Worm (Caenorhabditis elegans) whole organism, L3 larva: ENCODE results near the gene H12I19.115.

Experiments
- R02D3.7 ChIP-seq: fragments of 150-350 bp; optimal IDR thresholded peaks from 2 replicates; lab custom pipeline; 2014; ENCODE audit warnings: missing biosample characterization, missing genetic modification characterization
- ama-1 ChIP-seq: fragments of 150-350 bp; optimal IDR thresholded peaks from 2 replicates; lab custom pipeline; 2018
- ceh-16 ChIP-seq: sonication (generic microtip); optimal IDR thresholded peaks from 2 replicates; lab custom pipeline; 2017; ENCODE audit warnings: missing biosample characterization, missing genetic modification characterization
- ceh-28 ChIP-seq: fragments of 150-350 bp; optimal IDR thresholded peaks from 2 replicates; lab custom pipeline; 2014; ENCODE audit warnings: missing biosample characterization, missing genetic modification reagents, missing genetic modification characterization
- ceh-9 ChIP-seq: sonication (generic microtip); optimal IDR thresholded peaks from 2 replicates; lab custom pipeline; 2018; ENCODE audit warnings: missing biosample characterization, missing genetic modification characterization
- egl-27 ChIP-seq: sonication (generic microtip); optimal IDR thresholded peaks from 4 replicates; lab custom pipeline; 2017; ENCODE audit warnings: missing biosample characterization, missing genetic modification reagents, missing genetic modification characterization
- egl-5 ChIP-seq: fragments of 150-350 bp; optimal IDR thresholded peaks from 2 replicates; lab custom pipeline; 2017; ENCODE audit warnings: missing biosample characterization, missing genetic modification reagents, missing genetic modification characterization, inconsistent platforms
- elt-2 ChIP-seq: sonication (generic microtip); optimal IDR thresholded peaks from 2 replicates; lab custom pipeline; 2016; ENCODE audit warnings: missing genetic modification reagents, mild to moderate bottlenecking, missing genetic modification characterization, missing compliant biosample characterization
- elt-3 ChIP-seq, 3 experiments: fragments of 150-350 bp in 1 of 3; sonication (generic microtip) in 2 of 3; optimal IDR thresholded peaks; 2 replicates in 2 of 3; 4 replicates in 1 of 3; lab custom pipeline; 2014 to 2017; ENCODE audit warnings: missing biosample characterization in 3 of 3, missing genetic modification characterization in 3 of 3
- eor-1 ChIP-seq, 2 experiments: fragments of 150-350 bp; optimal IDR thresholded peaks; 2 replicates each; lab custom pipeline; 2014 to 2018; ENCODE audit warnings: missing biosample characterization in 2 of 2, missing genetic modification characterization in 2 of 2
- jun-1 ChIP-seq: fragments of 150-350 bp; optimal IDR thresholded peaks from 2 replicates; lab custom pipeline; 2014; ENCODE audit warnings: missing biosample characterization, missing genetic modification reagents, missing genetic modification characterization
- lin-15B ChIP-seq: fragments of 150-350 bp; optimal IDR thresholded peaks from 2 replicates; lab custom pipeline; 2014; ENCODE audit warnings: missing biosample characterization, missing genetic modification characterization
- lin-39 ChIP-seq: fragments of 150-350 bp; optimal IDR thresholded peaks from 2 replicates; lab custom pipeline; 2018; ENCODE audit warnings: missing biosample characterization, missing genetic modification reagents, missing genetic modification characterization
- mdl-1 ChIP-seq: fragments of 150-350 bp; optimal IDR thresholded peaks from 2 replicates; lab custom pipeline; 2014; ENCODE audit warnings: missing biosample characterization, missing genetic modification characterization
- mml-1 ChIP-seq: fragments of 150-350 bp; sonication (generic microtip); optimal IDR thresholded peaks from 3 replicates; lab custom pipeline; 2014; ENCODE audit warnings: missing biosample characterization, missing genetic modification characterization
- nfya-1 ChIP-seq: sonication (generic microtip); optimal IDR thresholded peaks from 2 replicates; lab custom pipeline; 2017; ENCODE audit warnings: missing genetic modification characterization, mild to moderate bottlenecking, missing compliant biosample characterization, antibody characterized with exemption, moderate library complexity; ENCODE audit not compliant: insufficient read depth
- nhr-23 ChIP-seq: fragments of 150-350 bp; optimal IDR thresholded peaks from 2 replicates; lab custom pipeline; 2014; ENCODE audit warnings: missing biosample characterization, missing genetic modification reagents, missing genetic modification characterization
- nhr-237 ChIP-seq: fragments of 150-350 bp; optimal IDR thresholded peaks from 2 replicates; lab custom pipeline; 2014; ENCODE audit warnings: missing biosample characterization, missing genetic modification characterization
- nhr-25 ChIP-seq: sonication (generic microtip); optimal IDR thresholded peaks from 2 replicates; lab custom pipeline; 2017; ENCODE audit warnings: missing biosample characterization, missing genetic modification characterization
- nhr-28 ChIP-seq: fragments of 150-350 bp; optimal IDR thresholded peaks from 2 replicates; lab custom pipeline; 2014; ENCODE audit warnings: missing biosample characterization, missing genetic modification characterization
- nhr-43 ChIP-seq: sonication (generic microtip); optimal IDR thresholded peaks from 2 replicates; lab custom pipeline; 2016; ENCODE audit warnings: mild to moderate bottlenecking, missing genetic modification characterization, missing compliant biosample characterization; ENCODE audit not compliant: poor library complexity, severe bottlenecking
- nhr-67 ChIP-seq: fragments of 150-350 bp; optimal IDR thresholded peaks from 2 replicates; lab custom pipeline; 2014; ENCODE audit warnings: missing biosample characterization, missing genetic modification characterization
- nhr-76 ChIP-seq: fragments of 150-350 bp; sonication (generic microtip); optimal IDR thresholded peaks from 5 replicates; lab custom pipeline; 2014; ENCODE audit warnings: missing biosample characterization, missing genetic modification characterization
- nhr-77 ChIP-seq: fragments of 150-350 bp; optimal IDR thresholded peaks from 2 replicates; lab custom pipeline; 2014; ENCODE audit warnings: missing biosample characterization, missing genetic modification characterization
- pha-4 ChIP-seq: fragments of 150-350 bp; optimal IDR thresholded peaks from 2 replicates; lab custom pipeline; 2014; ENCODE audit warnings: missing biosample characterization, missing genetic modification reagents, missing genetic modification characterization
- sea-2 ChIP-seq: fragments of 150-350 bp; sonication (generic microtip); optimal IDR thresholded peaks from 4 replicates; lab custom pipeline; 2014; ENCODE audit warnings: missing biosample characterization, missing genetic modification reagents, missing genetic modification characterization
- tbx-2 ChIP-seq: sonication (generic microtip); optimal IDR thresholded peaks from 2 replicates; lab custom pipeline; 2016; ENCODE audit warnings: mild to moderate bottlenecking, missing genetic modification characterization, missing compliant biosample characterization
- unc-39 ChIP-seq: sonication (generic microtip); optimal IDR thresholded peaks from 4 replicates; lab custom pipeline; 2017; ENCODE audit warnings: missing biosample characterization, missing genetic modification characterization
- unc-62 ChIP-seq: fragments of 150-350 bp; sonication (generic microtip); optimal IDR thresholded peaks from 4 replicates; lab custom pipeline; 2014; ENCODE audit warnings: missing biosample characterization, missing genetic modification reagents, missing genetic modification characterization
- zag-1 ChIP-seq: fragments of 150-350 bp; optimal IDR thresholded peaks from 2 replicates; lab custom pipeline; 2014; ENCODE audit warnings: missing biosample characterization, missing genetic modification characterization
- ztf-11 ChIP-seq: fragments of 150-350 bp; optimal IDR thresholded peaks from 2 replicates; lab custom pipeline; 2014; ENCODE audit warnings: missing biosample characterization, missing genetic modification characterization
- ztf-4 ChIP-seq: fragments of 150-350 bp; optimal IDR thresholded peaks from 2 replicates; lab custom pipeline; 2014; ENCODE audit warnings: missing biosample characterization, missing genetic modification characterization

The H12I19.115 gene

ce11 chrIV:14164109-14164508, 36.5 kb upstream of the H12I19.115 start:
- TF ChIP-seq nhr-23: no peak
- no peak for TF ChIP-seq nhr-76 (tag; lab: Kevin White, UChicago)

ce11 chrIV:14162772-14163171, 35.1 kb upstream of the H12I19.115 start, which contains the start of gene R05A10.7:
Gene R05A10.7, minus strand, starts transcription at chrIV:14162872.
- TF ChIP-seq ceh-28 (tag; lab: Kevin White, UChicago): no peak
- TF ChIP-seq ztf-4 (tag; lab: Kevin White, UChicago): no peak
- TF ChIP-seq tbx-2 (tag; lab: Kevin White, UChicago): no peak
- TF ChIP-seq lin-39 (tag; lab: Kevin White, UChicago): no peak
- TF ChIP-seq nfya-1 (tag; lab: Kevin White, UChicago): no peak
- no peak for TF ChIP-seq ceh-9 (tag; lab: Kevin White, UChicago)
- TF ChIP-seq unc-62: no peak
- no peak for TF ChIP-seq mml-1
- no peak for TF ChIP-seq R02D3.7 (tag; lab: Kevin White, UChicago)
- TF ChIP-seq eor-1 (tag; optimal IDR thresholded peaks at IDR 0.05; lab: Kevin White, UChicago): no peak
- no peak for TF ChIP-seq sea-2 (GFP tag; lab: Kevin White, UChicago)
- no peak for TF ChIP-seq nhr-28 (tag; lab: Kevin White, UChicago)
- TF ChIP-seq jun-1 (tag; lab: Kevin White, UChicago): no peak
- TF ChIP-seq unc-39 (tag; lab: Kevin White, UChicago): no peak
- TF ChIP-seq ama-1 (lab: Kevin White, UChicago): no peak

ce11 chrIV:14158086-14158485, 30.4 kb upstream of the H12I19.115 start, which contains the start of gene R05A10.8:
Gene R05A10.8, minus strand, starts transcription at chrIV:14158186.
- no peak for TF ChIP-seq ztf-11 (tag; lab: Kevin White, UChicago)
- no peak for TF ChIP-seq ceh-16 (tag; lab: Kevin White, UChicago)
- TF ChIP-seq egl-27 (tag; lab: Kevin White, UChicago): no peak
- TF ChIP-seq, all 47 proteins: peak for 0

- TF ChIP-seq nhr-67 (tag; lab: Kevin White, UChicago): no peak
- no peak for TF ChIP-seq elt-3 (tag; optimal IDR thresholded peaks at IDR 0.05; lab: Kevin White, UChicago)
- no peak for TF ChIP-seq nhr-237 (tag; lab: Kevin White, UChicago)
- TF ChIP-seq elt-2 (tag; lab: Kevin White, UChicago): no peak
- no peak for TF ChIP-seq nhr-77 (tag; lab: Kevin White, UChicago)
Observed at ce11 chrIV:14153261-14153660, 25.6 kb upstream of the H12I19.115 start, which contains the start of gene oac-38. Gene oac-38, minus strand, starts transcription at chrIV:14153361.

ce11 chrIV:14145594-14145993, 17.9 kb upstream of the H12I19.115 start, which contains the start of gene oac-37:
Gene oac-37, plus strand, starts transcription at chrIV:14145894.
- TF ChIP-seq tbx-2 (tag; lab: Kevin White, UChicago) (no peak), elt-2 (tag; lab: Kevin White, UChicago) (no peak), pha-4 (no peak), zag-1 (no peak), egl-5 (tag; lab: Kevin White, UChicago) (no peak), nfya-1 (tag; lab: Kevin White, UChicago) (no peak), lin-15B (no peak), R02D3.7 (tag; lab: Kevin White, UChicago) (no peak), nhr-67 (tag; lab: Kevin White, UChicago) (no peak)

- TF ChIP-seq unc-62 (no peak), lin-39 (tag; lab: Kevin White, UChicago) (no peak), egl-5 (tag; lab: Kevin White, UChicago) (no peak), mdl-1 (tag; lab: Kevin White, UChicago) (no peak), egl-27 (tag; lab: Kevin White, UChicago) (no peak), elt-2 (tag; lab: Kevin White, UChicago) (no peak), nhr-43 (tag; lab: Kevin White, UChicago) (no peak), nhr-25 (no peak), jun-1 (tag; lab: Kevin White, UChicago) (no peak), tbx-2 (tag; lab: Kevin White, UChicago) (no peak), ceh-16 (tag; lab: Kevin White, UChicago) (no peak), nhr-23 (no peak), nhr-77 (tag; lab: Kevin White, UChicago) (no peak), ceh-28 (tag; lab: Kevin White, UChicago) (no peak), zag-1 (no peak)
Observed at ce11 chrIV:14143042-14143441, 15.4 kb upstream of the H12I19.115 start.
